Worm (Caenorhabditis elegans): ENCODE results near the gene F52H2.15.

Gene F52H2.15

DNA sequence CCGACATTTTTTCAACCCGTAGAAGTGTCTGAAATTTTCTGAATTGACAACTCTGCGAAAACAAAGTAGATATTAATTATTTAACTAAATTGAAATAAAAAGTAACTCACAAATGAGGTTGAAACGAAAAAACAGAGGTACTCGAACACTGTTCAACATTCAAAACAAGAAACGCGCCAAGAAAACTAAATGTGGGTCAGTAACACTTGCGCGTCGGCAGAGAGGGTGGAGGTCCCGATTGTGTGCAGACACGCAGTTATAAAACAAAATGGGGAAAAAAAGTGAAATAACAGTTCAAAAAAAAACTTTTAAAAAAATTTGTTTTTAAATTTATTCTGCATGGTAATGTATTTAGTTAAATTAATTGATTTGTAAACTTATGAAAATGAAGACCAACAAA lies 5.8 kb upstream of the F52H2.15 start (continued):
- no peak for TF ChIP-seq cey-2 (tag; optimal IDR thresholded peaks at IDR 0.05; ENCODE audit: borderline replicate concordance, insufficient read depth)
- TF ChIP-seq Y105C5A.15 (GFP tag; IDR thresholded peaks at IDR 0.05) = no peak
- no peak for TF ChIP-seq madf-5 (GFP tag; IDR thresholded peaks at IDR 0.05)
- TF ChIP-seq duxl-1 (tag; optimal IDR thresholded peaks at IDR 0.05; ENCODE audit: poor library complexity) = no peak
- TF ChIP-seq spr-3 (GFP tag; optimal IDR thresholded peaks at IDR 0.05) = no peak
- TF ChIP-seq hmg-1.1 (GFP tag; IDR thresholded peaks at IDR 0.05) = peak; percentile 35; the same call in 1 of the 2 replicates
- TF ChIP-seq D1046.2 (GFP tag; IDR thresholded peaks at IDR 0.05) = no peak
- no peak; the same call in 1 of the 2 replicates for TF ChIP-seq vab-7 (GFP tag; IDR thresholded peaks at IDR 0.05)
- TF ChIP-seq tra-1 (GFP tag; IDR thresholded peaks at IDR 0.05) = no peak
- no peak for TF ChIP-seq ZK546.5 (tag; optimal IDR thresholded peaks at IDR 0.05)
- no peak for TF ChIP-seq zag-1 (tag; optimal IDR thresholded peaks at IDR 0.05)
- TF ChIP-seq pha-4 (GFP tag; IDR thresholded peaks at IDR 0.05) = 0 out of 2 replicates have a peak, but pooled peaks have one; percentile 24
- TF ChIP-seq pha-4 (tag; optimal IDR thresholded peaks at IDR 0.05) = no peak
- peak; percentile 36 for TF ChIP-seq dve-1 (tag; optimal IDR thresholded peaks at IDR 0.05; ENCODE audit: insufficient read depth)
- no peak for TF ChIP-seq zfp-2 (tag; optimal IDR thresholded peaks at IDR 0.05)
- TF ChIP-seq Y75B8A.6 (GFP tag; IDR thresholded peaks at IDR 0.05) = no peak
- TF ChIP-seq rbr-2 (tag; optimal IDR thresholded peaks at IDR 0.05) = peak; percentile 59
- no peak for TF ChIP-seq nhr-41 (GFP tag; IDR thresholded peaks at IDR 0.05)
- no peak for TF ChIP-seq attf-4 (tag; optimal IDR thresholded peaks at IDR 0.05)
- no peak for TF ChIP-seq ctbp-1 (GFP tag; IDR thresholded peaks at IDR 0.05)
- TF ChIP-seq ceh-82 (tag; optimal IDR thresholded peaks at IDR 0.05) = no peak
- TF ChIP-seq ceh-28 (tag; optimal IDR thresholded peaks at IDR 0.05) = no peak
- peak; percentile 57 for TF ChIP-seq dpl-1 (GFP tag; optimal IDR thresholded peaks at IDR 0.05)
- no peak for TF ChIP-seq ceh-32 (tag; optimal IDR thresholded peaks at IDR 0.05; ENCODE audit: poor library complexity)
- no peak for TF ChIP-seq lin-15B (tag; optimal IDR thresholded peaks at IDR 0.05)
- TF ChIP-seq ceh-44 (GFP tag; IDR thresholded peaks at IDR 0.05) = no peak
- peak; percentile 41 for TF ChIP-seq nhr-77 (tag; optimal IDR thresholded peaks at IDR 0.05)
- no peak for TF ChIP-seq zip-2 (tag; optimal IDR thresholded peaks at IDR 0.05)
- TF ChIP-seq zfp-3 (GFP tag; conservative IDR thresholded peaks at IDR 0.05) = no peak
- no peak for TF ChIP-seq lin-39 (tag; optimal IDR thresholded peaks at IDR 0.05)
- TF ChIP-seq ces-1 (GFP tag; optimal IDR thresholded peaks at IDR 0.05) = no peak
- no peak for TF ChIP-seq daf-19 (GFP tag; conservative IDR thresholded peaks at IDR 0.05)
- TF ChIP-seq dmd-8 (GFP tag; IDR thresholded peaks at IDR 0.05) = no peak
- TF ChIP-seq lir-3 (tag; optimal IDR thresholded peaks at IDR 0.05) = no peak
- no peak for TF ChIP-seq sdz-12 (GFP tag; optimal IDR thresholded peaks at IDR 0.05)
- TF ChIP-seq ZK337.2 (GFP tag; IDR thresholded peaks at IDR 0.05) = no peak
- TF ChIP-seq lin-13 (GFP tag; optimal IDR thresholded peaks at IDR 0.05) = no peak
- peak; percentile 80 for TF ChIP-seq mep-1 (tag; optimal IDR thresholded peaks at IDR 0.05)
- no peak for TF ChIP-seq tag-97 (GFP tag; IDR thresholded peaks at IDR 0.05)
- TF ChIP-seq php-3 (GFP tag; IDR thresholded peaks at IDR 0.05) = no peak
- no peak for TF ChIP-seq F26F4.8 (GFP tag; conservative IDR thresholded peaks at IDR 0.05)
- no peak for TF ChIP-seq nhr-28 (tag; optimal IDR thresholded peaks at IDR 0.05)
- TF ChIP-seq daf-12 (tag; optimal IDR thresholded peaks at IDR 0.05) = no peak
- TF ChIP-seq fkh-10 (GFP tag; optimal IDR thresholded peaks at IDR 0.05) = no peak
- TF ChIP-seq nhr-11 (tag; optimal IDR thresholded peaks at IDR 0.05) = no peak
- TF ChIP-seq snpc-4 (tag; optimal IDR thresholded peaks at IDR 0.05) = no peak
- TF ChIP-seq mdl-1 (tag; optimal IDR thresholded peaks at IDR 0.05) = no peak
- TF ChIP-seq pqm-1 (tag; optimal IDR thresholded peaks at IDR 0.05) = no peak
- no peak for TF ChIP-seq nhr-42 (GFP tag; IDR thresholded peaks at IDR 0.05)
- TF ChIP-seq nhr-48 (tag; optimal IDR thresholded peaks at IDR 0.05) = no peak
- TF ChIP-seq ama-1 (optimal IDR thresholded peaks at IDR 0.05) = no peak
- no peak for TF ChIP-seq jun-1 (tag; optimal IDR thresholded peaks at IDR 0.05)
- no peak for TF ChIP-seq arid-1 (GFP tag; conservative IDR thresholded peaks at IDR 0.05)
